Worm (Caenorhabditis elegans) whole organism, L3 larva: ENCODE results near the gene W08F4.5.

Experiments
- R02D3.7 ChIP-seq: fragments of 150-350 bp; optimal IDR thresholded peaks from 2 replicates; lab custom pipeline; 2014; ENCODE audit warnings: missing biosample characterization, missing genetic modification characterization
- aly-2 ChIP-seq: fragments of 150-350 bp; optimal IDR thresholded peaks from 2 replicates; lab custom pipeline; 2014; ENCODE audit warnings: missing biosample characterization, missing genetic modification characterization
- ceh-28 ChIP-seq: fragments of 150-350 bp; optimal IDR thresholded peaks from 2 replicates; lab custom pipeline; 2014; ENCODE audit warnings: missing biosample characterization, missing genetic modification reagents, missing genetic modification characterization
- ceh-9 ChIP-seq: sonication (generic microtip); optimal IDR thresholded peaks from 2 replicates; lab custom pipeline; 2018; ENCODE audit warnings: missing biosample characterization, missing genetic modification characterization
- egl-5 ChIP-seq: fragments of 150-350 bp; optimal IDR thresholded peaks from 2 replicates; lab custom pipeline; 2017; ENCODE audit warnings: missing biosample characterization, missing genetic modification reagents, missing genetic modification characterization, inconsistent platforms
- elt-1 ChIP-seq: fragments of 150-350 bp; optimal IDR thresholded peaks from 2 replicates; lab custom pipeline; 2014; ENCODE audit warnings: missing biosample characterization, missing genetic modification characterization
- elt-3 ChIP-seq, 3 experiments: fragments of 150-350 bp in 1 of 3; sonication (generic microtip) in 2 of 3; optimal IDR thresholded peaks; 2 replicates in 2 of 3; 4 replicates in 1 of 3; lab custom pipeline; 2014 to 2017; ENCODE audit warnings: missing biosample characterization in 3 of 3, missing genetic modification characterization in 3 of 3
- eor-1 ChIP-seq, 2 experiments: fragments of 150-350 bp; optimal IDR thresholded peaks; 2 replicates each; lab custom pipeline; 2014 to 2018; ENCODE audit warnings: missing biosample characterization in 2 of 2, missing genetic modification characterization in 2 of 2
- fkh-10 ChIP-seq: sonication (generic microtip); optimal IDR thresholded peaks from 2 replicates; lab custom pipeline; 2017; ENCODE audit warnings: missing biosample characterization, missing genetic modification reagents, missing genetic modification characterization
- fkh-2 ChIP-seq: fragments of 150-350 bp; optimal IDR thresholded peaks from 2 replicates; lab custom pipeline; 2014; ENCODE audit warnings: missing biosample characterization, missing genetic modification reagents, missing genetic modification characterization
- fos-1 ChIP-seq: fragments of 150-350 bp; optimal IDR thresholded peaks from 2 replicates; lab custom pipeline; 2014; ENCODE audit warnings: missing biosample characterization, missing genetic modification characterization
- hmg-11 ChIP-seq: sonication (generic microtip); optimal IDR thresholded peaks from 2 replicates; lab custom pipeline; 2016; ENCODE audit warnings: missing genetic modification characterization, missing compliant biosample characterization
- jun-1 ChIP-seq: fragments of 150-350 bp; optimal IDR thresholded peaks from 2 replicates; lab custom pipeline; 2014; ENCODE audit warnings: missing biosample characterization, missing genetic modification reagents, missing genetic modification characterization
- lin-15B ChIP-seq: fragments of 150-350 bp; optimal IDR thresholded peaks from 2 replicates; lab custom pipeline; 2014; ENCODE audit warnings: missing biosample characterization, missing genetic modification characterization
- lin-39 ChIP-seq: fragments of 150-350 bp; optimal IDR thresholded peaks from 2 replicates; lab custom pipeline; 2018; ENCODE audit warnings: missing biosample characterization, missing genetic modification reagents, missing genetic modification characterization
- lsy-12 ChIP-seq: sonication (generic microtip); optimal IDR thresholded peaks from 2 replicates; lab custom pipeline; 2016; ENCODE audit warnings: mild to moderate bottlenecking, missing genetic modification characterization, missing compliant biosample characterization
- nhr-11 ChIP-seq: fragments of 150-350 bp; optimal IDR thresholded peaks from 2 replicates; lab custom pipeline; 2014; ENCODE audit warnings: missing biosample characterization, missing genetic modification characterization
- nhr-12 ChIP-seq: fragments of 150-350 bp; optimal IDR thresholded peaks from 2 replicates; lab custom pipeline; 2014; ENCODE audit warnings: missing biosample characterization, missing genetic modification characterization
- nhr-23 ChIP-seq: fragments of 150-350 bp; optimal IDR thresholded peaks from 2 replicates; lab custom pipeline; 2014; ENCODE audit warnings: missing biosample characterization, missing genetic modification reagents, missing genetic modification characterization
- nhr-237 ChIP-seq: fragments of 150-350 bp; optimal IDR thresholded peaks from 2 replicates; lab custom pipeline; 2014; ENCODE audit warnings: missing biosample characterization, missing genetic modification characterization
- nhr-25 ChIP-seq: sonication (generic microtip); optimal IDR thresholded peaks from 2 replicates; lab custom pipeline; 2017; ENCODE audit warnings: missing biosample characterization, missing genetic modification characterization
- nhr-43 ChIP-seq: sonication (generic microtip); optimal IDR thresholded peaks from 2 replicates; lab custom pipeline; 2016; ENCODE audit warnings: mild to moderate bottlenecking, missing genetic modification characterization, missing compliant biosample characterization; ENCODE audit not compliant: poor library complexity, severe bottlenecking
- nhr-67 ChIP-seq: fragments of 150-350 bp; optimal IDR thresholded peaks from 2 replicates; lab custom pipeline; 2014; ENCODE audit warnings: missing biosample characterization, missing genetic modification characterization
- nhr-76 ChIP-seq: fragments of 150-350 bp; sonication (generic microtip); optimal IDR thresholded peaks from 5 replicates; lab custom pipeline; 2014; ENCODE audit warnings: missing biosample characterization, missing genetic modification characterization
- nhr-77 ChIP-seq: fragments of 150-350 bp; optimal IDR thresholded peaks from 2 replicates; lab custom pipeline; 2014; ENCODE audit warnings: missing biosample characterization, missing genetic modification characterization
- pha-4 ChIP-seq: fragments of 150-350 bp; optimal IDR thresholded peaks from 2 replicates; lab custom pipeline; 2014; ENCODE audit warnings: missing biosample characterization, missing genetic modification reagents, missing genetic modification characterization
- pqm-1 ChIP-seq: fragments of 150-350 bp; optimal IDR thresholded peaks from 2 replicates; lab custom pipeline; 2017; ENCODE audit warnings: missing biosample characterization, missing genetic modification characterization, inconsistent platforms
- sea-2 ChIP-seq: fragments of 150-350 bp; sonication (generic microtip); optimal IDR thresholded peaks from 4 replicates; lab custom pipeline; 2014; ENCODE audit warnings: missing biosample characterization, missing genetic modification reagents, missing genetic modification characterization
- snpc-4 ChIP-seq: fragments of 150-350 bp; optimal IDR thresholded peaks from 2 replicates; lab custom pipeline; 2014; ENCODE audit warnings: missing biosample characterization, missing genetic modification characterization
- tbx-2 ChIP-seq: sonication (generic microtip); optimal IDR thresholded peaks from 2 replicates; lab custom pipeline; 2016; ENCODE audit warnings: mild to moderate bottlenecking, missing genetic modification characterization, missing compliant biosample characterization
- unc-39 ChIP-seq: sonication (generic microtip); optimal IDR thresholded peaks from 4 replicates; lab custom pipeline; 2017; ENCODE audit warnings: missing biosample characterization, missing genetic modification characterization
- zag-1 ChIP-seq: fragments of 150-350 bp; optimal IDR thresholded peaks from 2 replicates; lab custom pipeline; 2014; ENCODE audit warnings: missing biosample characterization, missing genetic modification characterization
- ztf-11 ChIP-seq: fragments of 150-350 bp; optimal IDR thresholded peaks from 2 replicates; lab custom pipeline; 2014; ENCODE audit warnings: missing biosample characterization, missing genetic modification characterization

Gene W08F4.5

ce11 chrII:582649-583048, 14.0 kb upstream of the W08F4.5 start, which contains the start of gene fbxb-14:
TSS of gene fbxb-14 (minus strand) at chrII:582749.
- TF ChIP-seq ceh-9 (tag; lab: Kevin White, UChicago): no peak
- TF ChIP-seq fkh-10 (GFP tag; lab: Kevin White, UChicago): no peak

- TF ChIP-seq aly-2 (tag; lab: Kevin White, UChicago): no peak
- no peak for TF ChIP-seq jun-1 (tag; lab: Kevin White, UChicago)
- no peak for TF ChIP-seq ceh-28
- TF ChIP-seq fos-1 (tag; lab: Kevin White, UChicago): no peak
- no peak for TF ChIP-seq sea-2 (GFP tag; lab: Kevin White, UChicago)
- no peak for TF ChIP-seq eor-1 (tag; optimal IDR thresholded peaks at IDR 0.05; lab: Kevin White, UChicago)
- no peak for TF ChIP-seq lin-39 (tag; lab: Kevin White, UChicago)
Observed at ce11 chrII:581983-582382, 13.3 kb upstream of the W08F4.5 start.

- TF ChIP-seq nhr-67: no peak
- no peak for TF ChIP-seq ztf-11 (tag; lab: Kevin White, UChicago)
- no peak for TF ChIP-seq nhr-77
- no peak for TF ChIP-seq nhr-12 (tag; lab: Kevin White, UChicago)
- no peak for TF ChIP-seq tbx-2 (tag; lab: Kevin White, UChicago)
- no peak for TF ChIP-seq nhr-237 (tag; lab: Kevin White, UChicago)
- no peak for TF ChIP-seq nhr-43
- TF ChIP-seq lin-15B (tag; lab: Kevin White, UChicago): peak; percentile 16
- no peak for TF ChIP-seq nhr-25
- no peak for TF ChIP-seq fos-1 (tag; lab: Kevin White, UChicago)
- TF ChIP-seq hmg-11 (tag; lab: Kevin White, UChicago): peak; percentile 44
Observed at ce11 chrII:580189-580643, 11.5 kb upstream of the W08F4.5 start, which contains the start of the genes cdc-37 and W08F4.3. TSS of gene cdc-37 (minus strand) at chrII:580593. TSS of gene W08F4.3 (plus strand) at chrII:580602.

ce11 chrII:578803-579202, 10.1 kb upstream of the W08F4.5 start:
- TF ChIP-seq nhr-237 (tag; lab: Kevin White, UChicago): no peak
- no peak for TF ChIP-seq elt-3 (tag; optimal IDR thresholded peaks at IDR 0.05; lab: Kevin White, UChicago)
- no peak for TF ChIP-seq sea-2 (GFP tag; lab: Kevin White, UChicago)
- TF ChIP-seq tbx-2 (tag; lab: Kevin White, UChicago): no peak
- no peak for TF ChIP-seq aly-2 (tag; lab: Kevin White, UChicago)
- TF ChIP-seq pqm-1 (tag; lab: Kevin White, UChicago): no peak
- no peak for TF ChIP-seq pha-4 (tag; lab: Kevin White, UChicago)
- no peak for TF ChIP-seq egl-5 (tag; lab: Kevin White, UChicago)
- TF ChIP-seq fkh-2 (tag; lab: Kevin White, UChicago): no peak

- TF ChIP-seq fos-1 (tag; lab: Kevin White, UChicago): no peak
- no peak for TF ChIP-seq zag-1 (tag; lab: Kevin White, UChicago)
- no peak for TF ChIP-seq lsy-12
- no peak for TF ChIP-seq ztf-11 (tag; lab: Kevin White, UChicago)
- TF ChIP-seq nhr-23 (tag; lab: Kevin White, UChicago): no peak
- no peak for TF ChIP-seq elt-1
- TF ChIP-seq R02D3.7 (tag; lab: Kevin White, UChicago): no peak
- no peak for TF ChIP-seq lin-15B (tag; lab: Kevin White, UChicago)
- TF ChIP-seq egl-5 (tag; lab: Kevin White, UChicago): no peak
- TF ChIP-seq snpc-4 (tag; lab: Kevin White, UChicago): no peak
- TF ChIP-seq tbx-2 (tag; lab: Kevin White, UChicago): no peak
- no peak for TF ChIP-seq nhr-76 (tag; lab: Kevin White, UChicago)
- TF ChIP-seq aly-2 (tag; lab: Kevin White, UChicago): no peak
- TF ChIP-seq nhr-11 (tag; lab: Kevin White, UChicago): no peak
- no peak for TF ChIP-seq nhr-43
- no peak for TF ChIP-seq unc-39 (tag; lab: Kevin White, UChicago)
Observed at ce11 chrII:577632-578031, 9.0 kb upstream of the W08F4.5 start, which contains the start of gene W08F4.7. TSS of gene W08F4.7 (minus strand) at chrII:577732.
